Worm (Caenorhabditis elegans) whole organism, mixed stage, embryonic: ENCODE results near the gene srh-240.

Experiments used
- ceh-43 ChIP-seq: fragments of 200-800 bp; sonication (Bioruptor generic); optimal IDR thresholded peaks from 2 replicates; lab custom pipeline; 2018; ENCODE audit warnings: mild to moderate bottlenecking, missing genetic modification characterization, moderate library complexity, missing compliant biosample characterization
- ces-1 ChIP-seq: fragments of 150-350 bp; optimal IDR thresholded peaks from 2 replicates; lab custom pipeline; 2014; ENCODE audit warnings: missing biosample characterization, missing genetic modification reagents, missing genetic modification characterization
- elt-1 ChIP-seq: sonication (generic microtip); optimal IDR thresholded peaks from 2 replicates; lab custom pipeline; 2017; ENCODE audit warnings: missing genetic modification characterization, mild to moderate bottlenecking, missing compliant biosample characterization, antibody characterized with exemption, moderate library complexity, borderline replicate concordance; ENCODE audit not compliant: insufficient read depth
- lsy-2 ChIP-seq: fragments of 150-350 bp; optimal IDR thresholded peaks from 2 replicates; lab custom pipeline; 2014; ENCODE audit warnings: missing biosample characterization, missing genetic modification characterization
- mep-1 ChIP-seq: fragments of 150-350 bp; optimal IDR thresholded peaks from 2 replicates; lab custom pipeline; 2017; ENCODE audit warnings: missing biosample characterization, missing genetic modification reagents, missing genetic modification characterization, inconsistent platforms
- zip-8 ChIP-seq: fragments of 150-350 bp; optimal IDR thresholded peaks from 2 replicates; lab custom pipeline; 2014; ENCODE audit warnings: missing biosample characterization, missing genetic modification characterization

DNA sequence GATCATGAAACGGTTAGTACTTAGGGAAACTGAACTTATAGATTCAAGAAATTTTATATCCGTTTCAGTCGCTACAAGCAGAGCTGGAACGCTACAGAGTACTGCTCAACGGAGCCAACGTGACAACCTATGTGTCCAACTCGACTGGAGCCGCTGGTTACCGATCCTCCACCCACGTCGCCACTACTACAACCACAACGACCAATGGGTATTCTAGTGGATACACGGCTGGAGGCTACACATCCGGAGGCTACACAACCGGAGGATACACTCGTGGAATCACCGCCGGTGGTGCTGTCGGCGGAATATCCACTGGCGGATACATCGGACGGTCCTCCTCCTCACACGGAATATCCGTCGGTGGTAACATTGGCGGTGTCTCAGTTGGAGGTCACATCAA is 18.1 kb downstream of the srh-240 start:
- TF ChIP-seq ceh-43 (GFP tag; lab: Kevin White, UChicago) = no peak
- no peak for TF ChIP-seq elt-1 (tag; lab: Kevin White, UChicago)
- TF ChIP-seq zip-8 (tag; lab: Kevin White, UChicago) = no peak
- TF ChIP-seq lsy-2 = no peak
- no peak for TF ChIP-seq ces-1
- no peak for TF ChIP-seq mep-1 (tag; lab: Kevin White, UChicago)
